Worm (Caenorhabditis elegans) whole organism, young adult: ENCODE results near the gene ppm-1.A.

Source experiments
- B0261.1 ChIP-seq: sonication (generic microtip); optimal IDR thresholded peaks from 2 replicates; lab custom pipeline; 2016; ENCODE audit warnings: mild to moderate bottlenecking, missing genetic modification characterization, moderate library complexity, missing compliant biosample characterization
- B0336.3 ChIP-seq: fragments of 200-800 bp; sonication (Bioruptor generic); IDR thresholded peaks from 2 replicates; pipeline ENCODE4 v1.3.6; 2022; ENCODE audit warnings: missing genetic modification characterization, missing compliant biosample characterization
- C06A6.2 ChIP-seq: fragments of 200-800 bp; sonication (Bioruptor generic); conservative IDR thresholded peaks from 2 replicates; pipeline ENCODE4 v1.3.6; 2022; ENCODE audit warnings: missing genetic modification characterization, missing compliant biosample characterization
- C17E4.6 ChIP-seq: fragments of 200-800 bp; sonication (Bioruptor generic); IDR thresholded peaks from 2 replicates; pipeline ENCODE4 v1.3.6; 2022; ENCODE audit warnings: missing genetic modification reagents, missing genetic modification characterization, missing compliant biosample characterization
- D2030.7 ChIP-seq: fragments of 200-800 bp; sonication (Bioruptor generic); IDR thresholded peaks from 2 replicates; pipeline ENCODE4 v1.3.6; 2022; ENCODE audit warnings: missing genetic modification reagents, missing genetic modification characterization, missing compliant biosample characterization
- F22D6.2 ChIP-seq: sonication (generic microtip); optimal IDR thresholded peaks from 2 replicates; lab custom pipeline; 2016; ENCODE audit warnings: mild to moderate bottlenecking, missing genetic modification characterization, missing compliant biosample characterization
- F23B12.7 ChIP-seq: sonication (generic microtip); optimal IDR thresholded peaks from 2 replicates; lab custom pipeline; 2017; ENCODE audit warnings: missing genetic modification characterization, mild to moderate bottlenecking, missing compliant biosample characterization, antibody characterized with exemption, moderate library complexity; ENCODE audit not compliant: insufficient read depth
- F33H1.4 ChIP-seq: fragments of 200-800 bp; sonication (Bioruptor generic); IDR thresholded peaks from 2 replicates; pipeline ENCODE4 v1.3.6; 2022; ENCODE audit warnings: missing genetic modification reagents, missing genetic modification characterization, missing compliant biosample characterization
- F37B4.10 ChIP-seq: fragments of 200-800 bp; sonication (Bioruptor generic); IDR thresholded peaks from 2 replicates; pipeline ENCODE4 v1.3.6; 2022; ENCODE audit warnings: missing genetic modification characterization, missing compliant biosample characterization
- F49E8.2 ChIP-seq: sonication (generic microtip); optimal IDR thresholded peaks from 3 replicates; lab custom pipeline; 2017; ENCODE audit warnings: missing genetic modification characterization, mild to moderate bottlenecking, missing compliant biosample characterization, antibody characterized with exemption, moderate library complexity; ENCODE audit not compliant: insufficient read depth
- F55B11.4 ChIP-seq: sonication (generic microtip); optimal IDR thresholded peaks from 2 replicates; lab custom pipeline; 2016; ENCODE audit warnings: missing compliant biosample characterization, missing genetic modification characterization, borderline replicate concordance; ENCODE audit not compliant: insufficient read depth
- F57A8.1 ChIP-seq: fragments of 200-800 bp; sonication (Bioruptor generic); optimal IDR thresholded peaks from 2 replicates; lab custom pipeline; 2018; ENCODE audit warnings: mild to moderate bottlenecking, missing genetic modification characterization, moderate library complexity, missing compliant biosample characterization
- T07F8.4 ChIP-seq: sonication (generic microtip); optimal IDR thresholded peaks from 2 replicates; lab custom pipeline; 2016; ENCODE audit warnings: mild to moderate bottlenecking, missing genetic modification characterization, moderate library complexity, missing compliant biosample characterization
- T26A5.8 ChIP-seq: sonication (generic microtip); optimal IDR thresholded peaks from 2 replicates; lab custom pipeline; 2016; ENCODE audit warnings: missing genetic modification characterization, missing compliant biosample characterization
- Y53F4B.3 ChIP-seq: fragments of 200-800 bp; sonication (Bioruptor generic); IDR thresholded peaks from 2 replicates; pipeline ENCODE4 v1.3.6; 2022; ENCODE audit warnings: missing genetic modification reagents, missing genetic modification characterization, missing compliant biosample characterization
- aptf-2 ChIP-seq: fragments of 200-800 bp; sonication (Bioruptor generic); conservative IDR thresholded peaks from 2 replicates; pipeline ENCODE4 v1.3.6; 2022; ENCODE audit warnings: missing genetic modification reagents, missing genetic modification characterization, missing compliant biosample characterization
- aptf-3 ChIP-seq: fragments of 200-800 bp; sonication (Bioruptor generic); IDR thresholded peaks from 2 replicates; pipeline ENCODE4 v1.3.6; 2022; ENCODE audit warnings: missing genetic modification characterization, missing compliant biosample characterization
- athp-1 ChIP-seq: sonication (generic microtip); optimal IDR thresholded peaks from 2 replicates; lab custom pipeline; 2017; ENCODE audit warnings: mild to moderate bottlenecking, missing genetic modification characterization, missing compliant biosample characterization
- attf-5 ChIP-seq: fragments of 200-800 bp; sonication (Bioruptor generic); optimal IDR thresholded peaks from 2 replicates; lab custom pipeline; 2018; ENCODE audit warnings: mild to moderate bottlenecking, missing genetic modification characterization, missing compliant biosample characterization
- bed-1 ChIP-seq: fragments of 200-800 bp; sonication (Bioruptor generic); IDR thresholded peaks from 2 replicates; pipeline ENCODE4 v1.3.6; 2022; ENCODE audit warnings: missing genetic modification reagents, missing genetic modification characterization, missing compliant biosample characterization
- ccch-3 ChIP-seq: fragments of 200-800 bp; sonication (Bioruptor generic); optimal IDR thresholded peaks from 2 replicates; lab custom pipeline; 2018; ENCODE audit warnings: mild to moderate bottlenecking, missing genetic modification characterization, missing compliant biosample characterization
- ceh-100 ChIP-seq: fragments of 200-800 bp; sonication (Bioruptor generic); IDR thresholded peaks from 2 replicates; pipeline ENCODE4 v1.3.6; 2022; ENCODE audit warnings: missing genetic modification reagents, missing genetic modification characterization, missing compliant biosample characterization
- ceh-91 ChIP-seq: fragments of 200-800 bp; sonication (Bioruptor generic); IDR thresholded peaks from 2 replicates; pipeline ENCODE4 v1.3.6; 2022; ENCODE audit warnings: missing genetic modification reagents, missing genetic modification characterization, missing compliant biosample characterization
- chd-7 ChIP-seq: sonication (generic microtip); optimal IDR thresholded peaks from 2 replicates; lab custom pipeline; 2016; ENCODE audit warnings: mild to moderate bottlenecking, missing genetic modification characterization, moderate library complexity, missing compliant biosample characterization
- dpl-1 ChIP-seq: fragments of 150-350 bp; optimal IDR thresholded peaks from 2 replicates; lab custom pipeline; 2014; ENCODE audit warnings: missing biosample characterization, missing genetic modification reagents, missing genetic modification characterization
- efl-1 ChIP-seq: fragments of 150-350 bp; optimal IDR thresholded peaks from 2 replicates; lab custom pipeline; 2014; ENCODE audit warnings: missing biosample characterization, missing genetic modification reagents, missing genetic modification characterization
- egl-18 ChIP-seq: fragments of 200-800 bp; sonication (Bioruptor generic); IDR thresholded peaks from 2 replicates; pipeline ENCODE4 v1.3.6; 2022; ENCODE audit warnings: missing genetic modification reagents, missing genetic modification characterization, missing compliant biosample characterization
- ets-4 ChIP-seq: fragments of 200-800 bp; sonication (Bioruptor generic); optimal IDR thresholded peaks from 2 replicates; lab custom pipeline; 2018; ENCODE audit warnings: mild to moderate bottlenecking, missing genetic modification characterization, missing compliant biosample characterization
- fkh-3 ChIP-seq: sonication (generic microtip); optimal IDR thresholded peaks from 2 replicates; lab custom pipeline; 2016; ENCODE audit warnings: mild to moderate bottlenecking, missing genetic modification characterization, missing compliant biosample characterization
- hlh-12 ChIP-seq: sonication (generic microtip); optimal IDR thresholded peaks from 2 replicates; lab custom pipeline; 2016; ENCODE audit warnings: missing genetic modification characterization, missing compliant biosample characterization
- hlh-26 ChIP-seq: fragments of 200-800 bp; sonication (Bioruptor generic); conservative IDR thresholded peaks from 2 replicates; pipeline ENCODE4 v1.3.6; 2022; ENCODE audit warnings: missing genetic modification reagents, missing genetic modification characterization, missing compliant biosample characterization
- hsf-1 ChIP-seq: fragments of 200-800 bp; sonication (Bioruptor generic); IDR thresholded peaks from 2 replicates; pipeline ENCODE4 v1.3.6; 2022; ENCODE audit warnings: missing genetic modification reagents, missing genetic modification characterization, missing compliant biosample characterization
- lsl-1 ChIP-seq: fragments of 200-800 bp; sonication (Bioruptor generic); optimal IDR thresholded peaks from 2 replicates; lab custom pipeline; 2018; ENCODE audit warnings: mild to moderate bottlenecking, missing genetic modification characterization, moderate library complexity, missing compliant biosample characterization
- madf-10 ChIP-seq: sonication (generic microtip); optimal IDR thresholded peaks from 2 replicates; lab custom pipeline; 2016; ENCODE audit warnings: mild to moderate bottlenecking, missing genetic modification characterization, missing compliant biosample characterization
- madf-3 ChIP-seq: fragments of 200-800 bp; sonication (Bioruptor generic); IDR thresholded peaks from 2 replicates; pipeline ENCODE4 v1.3.6; 2022; ENCODE audit warnings: missing genetic modification reagents, missing genetic modification characterization, missing compliant biosample characterization
- madf-6 ChIP-seq: fragments of 200-800 bp; sonication (Bioruptor generic); IDR thresholded peaks from 2 replicates; pipeline ENCODE4 v1.3.6; 2022; ENCODE audit warnings: missing genetic modification reagents, missing genetic modification characterization, missing compliant biosample characterization
- mcd-1 ChIP-seq: fragments of 200-800 bp; sonication (Bioruptor generic); IDR thresholded peaks from 2 replicates; pipeline ENCODE4 v1.3.6; 2022; ENCODE audit warnings: missing genetic modification reagents, missing genetic modification characterization, missing compliant biosample characterization
- mel-28 ChIP-seq: sonication (generic microtip); optimal IDR thresholded peaks from 2 replicates; lab custom pipeline; 2016; ENCODE audit warnings: borderline replicate concordance, mild to moderate bottlenecking, missing genetic modification characterization, missing compliant biosample characterization
- mes-4 ChIP-seq: sonication (generic microtip); optimal IDR thresholded peaks from 2 replicates; lab custom pipeline; 2016; ENCODE audit warnings: missing genotype, missing genetic modification characterization, missing compliant biosample characterization
- nfya-1 ChIP-seq: sonication (generic microtip); optimal IDR thresholded peaks from 2 replicates; lab custom pipeline; 2017; ENCODE audit warnings: antibody characterized with exemption, missing compliant biosample characterization, missing genetic modification characterization, borderline replicate concordance; ENCODE audit not compliant: insufficient read depth
- nfyb-1 ChIP-seq: fragments of 200-800 bp; sonication (Bioruptor generic); IDR thresholded peaks from 2 replicates; pipeline ENCODE4 v1.3.6; 2022; ENCODE audit warnings: missing genetic modification reagents, missing genetic modification characterization, missing compliant biosample characterization
- rec-8 ChIP-seq, 2 experiments: sonication (generic microtip); optimal IDR thresholded peaks; 2 replicates each; lab custom pipeline; 2016; ENCODE audit warnings: mild to moderate bottlenecking in 2 of 2, missing genetic modification characterization in 2 of 2, missing genetic modification reagents in 2 of 2, missing genotype in 2 of 2, missing biosample characterization in 1 of 2, missing compliant biosample characterization in 1 of 2, moderate library complexity in 1 of 2
- sea-2 ChIP-seq: fragments of 200-800 bp; sonication (Bioruptor generic); IDR thresholded peaks from 2 replicates; pipeline ENCODE4 v1.3.6; 2022; ENCODE audit warnings: missing genetic modification characterization, missing compliant biosample characterization
- snpc-3.4 ChIP-seq: sonication (generic microtip); optimal IDR thresholded peaks from 2 replicates; lab custom pipeline; 2017; ENCODE audit warnings: missing genetic modification characterization, mild to moderate bottlenecking, missing compliant biosample characterization, antibody characterized with exemption, moderate library complexity, missing genotype, missing genetic modification reagents
- somi-1 ChIP-seq: fragments of 200-800 bp; sonication (Bioruptor generic); optimal IDR thresholded peaks from 2 replicates; lab custom pipeline; 2018; ENCODE audit warnings: mild to moderate bottlenecking, missing genetic modification characterization, missing compliant biosample characterization
- unc-130 ChIP-seq: sonication (generic microtip); optimal IDR thresholded peaks from 2 replicates; lab custom pipeline; 2016; ENCODE audit warnings: missing genetic modification reagents, missing genetic modification characterization, missing compliant biosample characterization
- unc-62 ChIP-seq: fragments of 150-350 bp; optimal IDR thresholded peaks from 2 replicates; lab custom pipeline; 2014; ENCODE audit warnings: missing biosample characterization, missing genetic modification reagents, missing genetic modification characterization
- ztf-25 ChIP-seq: fragments of 200-800 bp; sonication (Bioruptor generic); IDR thresholded peaks from 2 replicates; pipeline ENCODE4 v1.3.6; 2022; ENCODE audit warnings: missing genetic modification reagents, missing genetic modification characterization, missing compliant biosample characterization

Gene ppm-1.A

ce11 chrV:10536808-10537207, 620 bp upstream of the ppm-1.A start (continued):
- no peak for TF ChIP-seq ceh-91 (GFP tag; lab: Robert Waterston, UW)

- TF ChIP-seq F57A8.1 (GFP tag; lab: Kevin White, UChicago) (no peak), unc-62 (GFP tag; lab: Kevin White, UChicago) (no peak), bed-1 (GFP tag; lab: Robert Waterston, UW) (no peak), D2030.7 (GFP tag; lab: Robert Waterston, UW) (no peak), ccch-3 (GFP tag; lab: Kevin White, UChicago) (no peak), unc-130 (GFP tag; lab: Kevin White, UChicago) (no peak), nfya-1 (tag; lab: Kevin White, UChicago) (no peak), hlh-12 (tag; lab: Kevin White, UChicago) (no peak), egl-18 (GFP tag; lab: Robert Waterston, UW) (no peak), efl-1 (no peak), hlh-26 (GFP tag; lab: Robert Waterston, UW) (no peak), ceh-100 (no peak), F22D6.2 (tag; lab: Kevin White, UChicago) (no peak), somi-1 (GFP tag; lab: Kevin White, UChicago) (no peak), C17E4.6 (no peak), F33H1.4 (no peak), hsf-1 (GFP tag; lab: Robert Waterston, UW) (no peak), ets-4 (GFP tag; lab: Kevin White, UChicago) (no peak), aptf-2 (GFP tag; lab: Robert Waterston, UW) (no peak), B0336.3 (GFP tag; lab: Robert Waterston, UW) (no peak), mes-4 (tag; lab: Kevin White, UChicago) (no peak), fkh-3 (tag; lab: Kevin White, UChicago) (no peak), rec-8 (tag; optimal IDR thresholded peaks at IDR 0.05; lab: Kevin White, UChicago) (no peak), dpl-1 (GFP tag; lab: Kevin White, UChicago) (no peak), F37B4.10 (GFP tag; lab: Robert Waterston, UW) (no peak), snpc-3.4 (no peak), chd-7 (no peak), athp-1 (tag; lab: Kevin White, UChicago) (no peak), F49E8.2 (no peak), madf-3 (GFP tag; lab: Robert Waterston, UW) (no peak), F55B11.4 (tag; lab: Kevin White, UChicago) (no peak), madf-6 (peak; percentile 13; the same call in 1 of the 2 replicates), T26A5.8 (tag; lab: Kevin White, UChicago) (no peak), B0261.1 (tag; lab: Kevin White, UChicago) (no peak), aptf-3 (GFP tag; lab: Robert Waterston, UW) (no peak), Y53F4B.3 (no peak), mel-28 (tag; lab: Kevin White, UChicago) (no peak), madf-10 (tag; lab: Kevin White, UChicago) (no peak), sea-2 (GFP tag; lab: Robert Waterston, UW) (no peak), lsl-1 (GFP tag; lab: Kevin White, UChicago) (no peak), mcd-1 (GFP tag; lab: Robert Waterston, UW) (peak; percentile 27; the same call in 1 of the 2 replicates), C06A6.2 (no peak), F23B12.7 (no peak), T07F8.4 (tag; lab: Kevin White, UChicago) (no peak), ztf-25 (no peak), attf-5 (no peak), nfyb-1 (GFP tag; lab: Robert Waterston, UW) (0 out of 2 replicates have a peak, but pooled peaks have one; percentile 49)
These were observed 863 bp downstream of the ppm-1.A start for ce11 chrV:10535325-10535724.
